Fruit fly (Drosophila melanogaster): ENCODE results near the gene CG12689.

dm6 chrX:7618195-7618594, 32.3 kb upstream of the CG12689 start:
- peak; percentile 17 for TF ChIP-seq slou (GFP tag; optimal IDR thresholded peaks at IDR 0.05)
- no peak for TF ChIP-seq unc-4 (GFP tag; IDR thresholded peaks at IDR 0.05; ENCODE audit: partially characterized antibody)
- TF ChIP-seq sr (GFP tag; IDR thresholded peaks at IDR 0.05): no peak
- peak; percentile 51 for TF ChIP-seq CG16815 (GFP tag; optimal IDR thresholded peaks at IDR 0.05)
- no peak for TF ChIP-seq CG15514 (GFP tag; optimal IDR thresholded peaks at IDR 0.05)
- TF ChIP-seq nerfin-2 (GFP tag; IDR thresholded peaks at IDR 0.05; ENCODE audit: partially characterized antibody): no peak
- TF ChIP-seq tll (GFP tag; optimal IDR thresholded peaks at IDR 0.05): no peak
- TF ChIP-seq insv (GFP tag; optimal IDR thresholded peaks at IDR 0.05): no peak
- TF ChIP-seq odd (GFP tag; optimal IDR thresholded peaks at IDR 0.05): peak; percentile 8
- peak; percentile 11 for TF ChIP-seq fu2 (GFP tag; optimal IDR thresholded peaks at IDR 0.05)
- TF ChIP-seq TFAM (GFP tag; optimal IDR thresholded peaks at IDR 0.05): no peak
